Worm (Caenorhabditis elegans) whole organism, L1 larva: Measurements from ENCODE around the gene C18G1.8.

Experiments used
- C04F5.9 ChIP-seq: sonication (generic microtip); optimal IDR thresholded peaks from 2 replicates; lab custom pipeline; 2016; ENCODE audit warnings: missing genetic modification characterization, missing compliant biosample characterization
- aha-1 ChIP-seq: fragments of 150-350 bp; optimal IDR thresholded peaks from 2 replicates; lab custom pipeline; 2014; ENCODE audit warnings: missing biosample characterization, missing genetic modification characterization
- alr-1 ChIP-seq: fragments of 200-800 bp; sonication (Bioruptor generic); optimal IDR thresholded peaks from 2 replicates; lab custom pipeline; 2018; ENCODE audit warnings: borderline replicate concordance, mild to moderate bottlenecking, missing genetic modification characterization, missing compliant biosample characterization
- ceh-8 ChIP-seq: fragments of 200-800 bp; sonication (Bioruptor generic); optimal IDR thresholded peaks from 2 replicates; lab custom pipeline; 2018; ENCODE audit warnings: mild to moderate bottlenecking, missing genetic modification characterization, moderate library complexity, missing compliant biosample characterization
- ceh-82 ChIP-seq, 3 experiments: fragments of 150-350 bp in 1 of 3; sonication (generic microtip) in 2 of 3; optimal IDR thresholded peaks; 2 replicates each; lab custom pipeline; 2014 to 2017; ENCODE audit warnings: missing biosample characterization in 3 of 3, missing genetic modification characterization in 3 of 3
- ceh-88 ChIP-seq: fragments of 200-800 bp; sonication (Bioruptor generic); IDR thresholded peaks from 2 replicates; pipeline ENCODE4 v1.3.6; 2022; ENCODE audit warnings: missing genetic modification characterization, missing compliant biosample characterization
- ces-1 ChIP-seq: fragments of 150-350 bp; optimal IDR thresholded peaks from 2 replicates; lab custom pipeline; 2014; ENCODE audit warnings: missing biosample characterization, missing genetic modification reagents, missing genetic modification characterization
- egl-27 ChIP-seq, 2 experiments: fragments of 150-350 bp in 1 of 2; sonication (generic microtip); optimal IDR thresholded peaks; 3 replicates each; lab custom pipeline; 2017 to 2018; ENCODE audit warnings: missing biosample characterization in 2 of 2, missing genetic modification characterization in 2 of 2, missing genetic modification reagents in 2 of 2
- elt-3 ChIP-seq, 6 experiments: fragments of 150-350 bp in 1 of 6; sonication (generic microtip); optimal IDR thresholded peaks; 2 replicates each; lab custom pipeline; 2017 to 2018; ENCODE audit warnings: missing biosample characterization in 6 of 6, missing genetic modification characterization in 6 of 6, inconsistent platforms in 1 of 6
- hlh-4 ChIP-seq: sonication (generic microtip); optimal IDR thresholded peaks from 2 replicates; lab custom pipeline; 2016; ENCODE audit warnings: mild to moderate bottlenecking, missing genetic modification characterization, missing compliant biosample characterization
- hpl-2 ChIP-seq: fragments of 150-350 bp; optimal IDR thresholded peaks from 2 replicates; lab custom pipeline; 2014; ENCODE audit warnings: missing biosample characterization, missing genetic modification reagents, missing genetic modification characterization
- irx-1 ChIP-seq: sonication (generic microtip); optimal IDR thresholded peaks from 2 replicates; lab custom pipeline; 2016; ENCODE audit warnings: missing genetic modification characterization, missing compliant biosample characterization
- lin-14 ChIP-seq: fragments of 200-800 bp; sonication (Bioruptor generic); optimal IDR thresholded peaks from 2 replicates; lab custom pipeline; 2018; ENCODE audit warnings: mild to moderate bottlenecking, missing genetic modification characterization, moderate library complexity, missing compliant biosample characterization
- lin-39 ChIP-seq: fragments of 150-350 bp; optimal IDR thresholded peaks from 2 replicates; lab custom pipeline; 2014; ENCODE audit warnings: missing biosample characterization, missing genetic modification reagents, missing genetic modification characterization
- lsy-2 ChIP-seq, 2 experiments: fragments of 150-350 bp; optimal IDR thresholded peaks; 2 replicates each; lab custom pipeline; 2014; ENCODE audit warnings: missing biosample characterization in 2 of 2, missing genetic modification characterization in 2 of 2
- mep-1 ChIP-seq: fragments of 150-350 bp; optimal IDR thresholded peaks from 2 replicates; lab custom pipeline; 2014; ENCODE audit warnings: missing biosample characterization, missing genetic modification characterization
- nhr-11 ChIP-seq: fragments of 150-350 bp; optimal IDR thresholded peaks from 2 replicates; lab custom pipeline; 2014; ENCODE audit warnings: missing biosample characterization, missing genetic modification characterization
- nhr-19 ChIP-seq: fragments of 200-800 bp; sonication (Bioruptor generic); conservative IDR thresholded peaks from 2 replicates; pipeline ENCODE4 v1.3.6; 2022; ENCODE audit warnings: missing genetic modification characterization, missing compliant biosample characterization
- nhr-237 ChIP-seq: fragments of 150-350 bp; optimal IDR thresholded peaks from 2 replicates; lab custom pipeline; 2014; ENCODE audit warnings: missing biosample characterization, missing genetic modification characterization
- nhr-28 ChIP-seq: fragments of 150-350 bp; optimal IDR thresholded peaks from 2 replicates; lab custom pipeline; 2014; ENCODE audit warnings: missing biosample characterization, missing genetic modification characterization
- nhr-71 ChIP-seq: sonication (generic microtip); optimal IDR thresholded peaks from 2 replicates; lab custom pipeline; 2016; ENCODE audit warnings: mild to moderate bottlenecking, missing genetic modification characterization, moderate library complexity, missing compliant biosample characterization
- nhr-76 ChIP-seq: sonication (generic microtip); optimal IDR thresholded peaks from 2 replicates; lab custom pipeline; 2017; ENCODE audit warnings: missing biosample characterization, missing genetic modification characterization
- pax-3 ChIP-seq: fragments of 200-800 bp; sonication (Bioruptor generic); optimal IDR thresholded peaks from 2 replicates; lab custom pipeline; 2018; ENCODE audit warnings: mild to moderate bottlenecking, missing genetic modification characterization, moderate library complexity, missing compliant biosample characterization
- pqm-1 ChIP-seq: sonication (generic microtip); optimal IDR thresholded peaks from 3 replicates; lab custom pipeline; 2017; ENCODE audit warnings: missing biosample characterization, missing genetic modification characterization
- rnt-1 ChIP-seq: sonication (generic microtip); optimal IDR thresholded peaks from 2 replicates; lab custom pipeline; 2016; ENCODE audit warnings: mild to moderate bottlenecking, missing genetic modification characterization, moderate library complexity, missing compliant biosample characterization
- snu-23 ChIP-seq: sonication (generic microtip); optimal IDR thresholded peaks from 2 replicates; lab custom pipeline; 2016; ENCODE audit warnings: missing genetic modification characterization, missing compliant biosample characterization
- sox-4 ChIP-seq: sonication (generic microtip); optimal IDR thresholded peaks from 2 replicates; lab custom pipeline; 2016; ENCODE audit warnings: missing genetic modification characterization, missing compliant biosample characterization
- swsn-7 ChIP-seq: sonication (generic microtip); optimal IDR thresholded peaks from 2 replicates; lab custom pipeline; 2016; ENCODE audit warnings: missing genetic modification characterization, missing compliant biosample characterization
- tbx-2 ChIP-seq: sonication (generic microtip); optimal IDR thresholded peaks from 2 replicates; lab custom pipeline; 2016; ENCODE audit warnings: missing genetic modification characterization, missing compliant biosample characterization
- unc-130 ChIP-seq: fragments of 150-350 bp; optimal IDR thresholded peaks from 2 replicates; lab custom pipeline; 2017; ENCODE audit warnings: missing biosample characterization, missing genetic modification characterization, inconsistent platforms
- unc-30 ChIP-seq: sonication (generic microtip); optimal IDR thresholded peaks from 2 replicates; lab custom pipeline; 2017; ENCODE audit warnings: missing biosample characterization, missing genetic modification characterization
- unc-86 ChIP-seq: sonication (generic microtip); optimal IDR thresholded peaks from 2 replicates; lab custom pipeline; 2016; ENCODE audit warnings: missing genetic modification characterization, missing compliant biosample characterization
- vab-15 ChIP-seq: sonication (generic microtip); optimal IDR thresholded peaks from 2 replicates; lab custom pipeline; 2017; ENCODE audit warnings: missing genotype, mild to moderate bottlenecking, missing genetic modification characterization, missing compliant biosample characterization
- xbp-1 ChIP-seq: sonication (generic microtip); optimal IDR thresholded peaks from 2 replicates; lab custom pipeline; 2016; ENCODE audit warnings: missing genetic modification characterization, missing compliant biosample characterization
- zag-1 ChIP-seq: fragments of 150-350 bp; optimal IDR thresholded peaks from 2 replicates; lab custom pipeline; 2014; ENCODE audit warnings: missing biosample characterization, missing genetic modification characterization
- ztf-11 ChIP-seq, 2 experiments: sonication (generic microtip); optimal IDR thresholded peaks; 2 replicates each; lab custom pipeline; 2016 to 2017; ENCODE audit warnings: missing genetic modification characterization in 2 of 2, missing biosample characterization in 1 of 2, missing compliant biosample characterization in 1 of 2

The C18G1.8 gene

ce11 chrV:4783313-4783712 lies 16.9 kb upstream of the C18G1.8 start, which contains the start of gene Y60C6A.1:
Gene Y60C6A.1 (plus strand): TSS chrV:4783613.
- TF ChIP-seq nhr-11 (tag; lab: Kevin White, UChicago), result no peak
- no peak for TF ChIP-seq C04F5.9 (tag; lab: Kevin White, UChicago)
- no peak for TF ChIP-seq unc-86 (tag; lab: Kevin White, UChicago)
- TF ChIP-seq nhr-237 (tag; lab: Kevin White, UChicago), result no peak
- no peak for TF ChIP-seq xbp-1 (tag; lab: Kevin White, UChicago)
- TF ChIP-seq zag-1, result no peak
- no peak for TF ChIP-seq nhr-28 (tag; lab: Kevin White, UChicago)
- TF ChIP-seq pqm-1 (tag; lab: Kevin White, UChicago), result no peak
- TF ChIP-seq nhr-76 (tag; lab: Kevin White, UChicago), result no peak
- TF ChIP-seq mep-1 (tag; lab: Kevin White, UChicago), result no peak
- TF ChIP-seq egl-27 (tag; optimal IDR thresholded peaks at IDR 0.05; lab: Kevin White, UChicago), result no peak
- no peak for TF ChIP-seq ces-1 (GFP tag; lab: Kevin White, UChicago)
- TF ChIP-seq lin-14 (GFP tag; lab: Kevin White, UChicago), result no peak
- TF ChIP-seq vab-15 (tag; lab: Kevin White, UChicago), result no peak
- TF ChIP-seq nhr-71, result no peak
- no peak for TF ChIP-seq sox-4 (tag; lab: Kevin White, UChicago)
- no peak for TF ChIP-seq ceh-82 (tag; optimal IDR thresholded peaks at IDR 0.05; lab: Kevin White, UChicago)
- TF ChIP-seq ceh-88 (GFP tag; lab: Robert Waterston, UW), result no peak
- no peak for TF ChIP-seq pax-3 (tag; lab: Kevin White, UChicago)

ce11 chrV:4777388-4777986 lies 11.1 kb upstream of the C18G1.8 start, which contains the start of gene C18G1.1:
Gene C18G1.1 (plus strand): TSS chrV:4777960.
- TF ChIP-seq unc-130 (tag; lab: Kevin White, UChicago) (peak; percentile 27), nhr-71 (peak; percentile 50), tbx-2 (tag; lab: Kevin White, UChicago) (no peak), rnt-1 (peak; percentile 59), sox-4 (tag; lab: Kevin White, UChicago) (no peak), snu-23 (peak; percentile 5), alr-1 (tag; lab: Kevin White, UChicago) (no peak), lsy-2 (tag; optimal IDR thresholded peaks at IDR 0.05; lab: Kevin White, UChicago) (peak in 1 of 2 experiments; percentile 26)

ce11 chrV:4775140-4775539 lies 8.7 kb upstream of the C18G1.8 start:
- no peak for TF ChIP-seq lin-39 (tag; lab: Kevin White, UChicago)
- TF ChIP-seq swsn-7 (tag; lab: Kevin White, UChicago), result no peak
- no peak for TF ChIP-seq nhr-76 (tag; lab: Kevin White, UChicago)
- no peak for TF ChIP-seq ztf-11 (tag; optimal IDR thresholded peaks at IDR 0.05; lab: Kevin White, UChicago)
- no peak for TF ChIP-seq nhr-237 (tag; lab: Kevin White, UChicago)
- no peak for TF ChIP-seq zag-1
- no peak for TF ChIP-seq nhr-11 (tag; lab: Kevin White, UChicago)
- TF ChIP-seq unc-30, result peak; percentile 47
- TF ChIP-seq irx-1 (tag; lab: Kevin White, UChicago), result no peak
- no peak for TF ChIP-seq aha-1
- no peak for TF ChIP-seq ceh-8 (GFP tag; lab: Kevin White, UChicago)
- no peak for TF ChIP-seq nhr-71
- TF ChIP-seq mep-1 (tag; lab: Kevin White, UChicago), result no peak
- no peak for TF ChIP-seq elt-3 (tag; optimal IDR thresholded peaks at IDR 0.05; lab: Kevin White, UChicago)
- TF ChIP-seq hpl-2 (GFP tag; lab: Kevin White, UChicago), result no peak
- no peak for TF ChIP-seq nhr-19 (GFP tag; lab: Robert Waterston, UW)
- no peak for TF ChIP-seq hlh-4
- peak; percentile 24 for TF ChIP-seq lin-14 (GFP tag; lab: Kevin White, UChicago)
- TF ChIP-seq, all 84 proteins: peak for 2
